Fruit fly (Drosophila melanogaster): ENCODE results near the gene Dsk.
A peak's percentile ranks its signal among the peaks of the same experiment; 100 is the strongest.

Dsk gene

dm6 chr3R:4229137-4229764 lies 39.2 kb upstream of the Dsk start, which contains the start of gene DhpD (continued):
- 0 out of 2 replicates have a peak, but pooled peaks have one; percentile 17 for TF ChIP-seq peb (GFP tag; IDR thresholded peaks at IDR 0.05)
- peak; percentile 62 for TF ChIP-seq Usf (GFP tag; optimal IDR thresholded peaks at IDR 0.05)
- no peak for TF ChIP-seq Hand (GFP tag; optimal IDR thresholded peaks at IDR 0.05)
- TF ChIP-seq CG14860 (GFP tag; IDR thresholded peaks at IDR 0.05; ENCODE audit: partially characterized antibody) = peak; percentile 90
- peak; percentile 2 for TF ChIP-seq CG8281 (tag; optimal IDR thresholded peaks at IDR 0.05)
- TF ChIP-seq B-H1 (GFP tag; IDR thresholded peaks at IDR 0.05) = peak; percentile 46
- TF ChIP-seq Oaz (GFP tag; IDR thresholded peaks at IDR 0.05) = no peak
- TF ChIP-seq gcm2 (GFP tag; optimal IDR thresholded peaks at IDR 0.05) = peak; percentile 30
- TF ChIP-seq CG14965 (GFP tag; optimal IDR thresholded peaks at IDR 0.05; ENCODE audit: borderline replicate concordance) = no peak
- TF ChIP-seq usp (GFP tag; optimal IDR thresholded peaks at IDR 0.05) = no peak
- peak; percentile 68 for TF ChIP-seq Blimp-1 (GFP tag; optimal IDR thresholded peaks at IDR 0.05)
- TF ChIP-seq CG7963 (GFP tag; IDR thresholded peaks at IDR 0.05; ENCODE audit: partially characterized antibody) = peak; percentile 94
- TF ChIP-seq Doc2 (GFP tag; IDR thresholded peaks at IDR 0.05) = no peak
- TF ChIP-seq schlank (tag; optimal IDR thresholded peaks at IDR 0.05) = peak; percentile 1
- TF ChIP-seq Hr39 (optimal IDR thresholded peaks at IDR 0.05) = no peak
- peak; percentile 55 to 64 for TF ChIP-seq dpn (GFP tag; optimal IDR thresholded peaks at IDR 0.05)
- TF ChIP-seq CG8944 (GFP tag; optimal IDR thresholded peaks at IDR 0.05) = peak; percentile 29
- TF ChIP-seq CG7372 (GFP tag; IDR thresholded peaks at IDR 0.05) = peak; percentile 48; the same call in 1 of the 2 replicates
- TF ChIP-seq sc (optimal IDR thresholded peaks at IDR 0.05) = no peak
- no peak for TF ChIP-seq sc (GFP tag; optimal IDR thresholded peaks at IDR 0.05)
- TF ChIP-seq sima (GFP tag; optimal IDR thresholded peaks at IDR 0.05) = no peak
- TF ChIP-seq cato (GFP tag; optimal IDR thresholded peaks at IDR 0.05; ENCODE audit: borderline replicate concordance) = no peak
- peak; percentile 88 for TF ChIP-seq row (GFP tag; IDR thresholded peaks at IDR 0.05)
- TF ChIP-seq CG10959 (GFP tag; IDR thresholded peaks at IDR 0.05) = peak; percentile 26; the same call in 1 of the 2 replicates
- TF ChIP-seq CG5180 (GFP tag; optimal IDR thresholded peaks at IDR 0.05) = no peak
- TF ChIP-seq Meics (GFP tag; optimal IDR thresholded peaks at IDR 0.05) = peak; percentile 75
- TF ChIP-seq CG12236 (GFP tag; optimal IDR thresholded peaks at IDR 0.05) = no peak
- TF ChIP-seq Dp (GFP tag; optimal IDR thresholded peaks at IDR 0.05) = peak; percentile 31
- TF ChIP-seq stwl (tag; optimal IDR thresholded peaks at IDR 0.05) = peak; percentile 15
- TF ChIP-seq MBD-R2 (GFP tag; IDR thresholded peaks at IDR 0.05) = peak; percentile 73
- peak; percentile 76 for TF ChIP-seq CG13424 (tag; optimal IDR thresholded peaks at IDR 0.05)
- TF ChIP-seq CG6254 (GFP tag; optimal IDR thresholded peaks at IDR 0.05) = peak; percentile 53
- TF ChIP-seq CG32772 (GFP tag; IDR thresholded peaks at IDR 0.05) = peak; percentile 39
- peak; percentile 61 for TF ChIP-seq Nf-YC (tag; optimal IDR thresholded peaks at IDR 0.05)
- no peak for TF ChIP-seq CG3726 (GFP tag; IDR thresholded peaks at IDR 0.05)
- peak; percentile 93 for TF ChIP-seq Med (GFP tag)
- no peak for TF ChIP-seq wek (GFP tag; optimal IDR thresholded peaks at IDR 0.05)
- TF ChIP-seq wor (GFP tag; IDR thresholded peaks at IDR 0.05) = no peak
- TF ChIP-seq CG7556 (GFP tag; optimal IDR thresholded peaks at IDR 0.05) = peak; percentile 43
- no peak for TF ChIP-seq sr (GFP tag; IDR thresholded peaks at IDR 0.05)
- TF ChIP-seq oc (tag; optimal IDR thresholded peaks at IDR 0.05) = no peak
- TF ChIP-seq odd (GFP tag; optimal IDR thresholded peaks at IDR 0.05) = no peak
- TF ChIP-seq CG14441 (GFP tag; IDR thresholded peaks at IDR 0.05) = peak; percentile 66; the same call in 1 of the 2 replicates
- TF ChIP-seq dan (GFP tag; IDR thresholded peaks at IDR 0.05) = no peak
- peak; percentile 53 for TF ChIP-seq CG10543 (GFP tag; optimal IDR thresholded peaks at IDR 0.05)
- TF ChIP-seq shn (GFP tag; optimal IDR thresholded peaks at IDR 0.05) = no peak
- TF ChIP-seq dimm (GFP tag; IDR thresholded peaks at IDR 0.05) = 0 out of 2 replicates have a peak, but pooled peaks have one; percentile 16
- peak; percentile 50 for TF ChIP-seq trem (tag; optimal IDR thresholded peaks at IDR 0.05)
- no peak for TF ChIP-seq sim (GFP tag; IDR thresholded peaks at IDR 0.05)
- no peak for TF ChIP-seq CG3838 (GFP tag; optimal IDR thresholded peaks at IDR 0.05)
- peak; percentile 72 for TF ChIP-seq CG31441 (GFP tag; IDR thresholded peaks at IDR 0.05)

Measured in whole organism, embryonic.